Worm (Caenorhabditis elegans): ENCODE results near the gene fbn-1.

The fbn-1 gene

ce11 chrIII:7672411-7672810, 47.2 kb downstream of the fbn-1 start:
- no peak for TF ChIP-seq tra-4 (tag; optimal IDR thresholded peaks at IDR 0.05)
- TF ChIP-seq hmbx-1 (tag; optimal IDR thresholded peaks at IDR 0.05): no peak
- no peak for TF ChIP-seq F13C5.2 (tag; optimal IDR thresholded peaks at IDR 0.05)
- TF ChIP-seq ets-7 (tag; optimal IDR thresholded peaks at IDR 0.05): no peak
- no peak for TF ChIP-seq flt-1 (GFP tag; IDR thresholded peaks at IDR 0.05)
- no peak for TF ChIP-seq scrt-1 (GFP tag; IDR thresholded peaks at IDR 0.05)
